Worm (Caenorhabditis elegans): ENCODE data around the gene srw-115.

ce11 chrV:2945602-2946001, 48.1 kb downstream of the srw-115 start, which contains the start of gene srh-87:
- TF ChIP-seq pes-1 (GFP tag; IDR thresholded peaks at IDR 0.05) (no peak), tra-4 (tag; optimal IDR thresholded peaks at IDR 0.05) (no peak)

All from whole organism, early embryonic.